Comparison of ENCODE assay signal across 1 fruit fly cellular context in genomic region chr3L:12136630-12137029, dm6.
TF ChIP-seq lines count a peak whose summit lies in the region.

TSS of gene CG5645 (minus strand) at chr3L:12136706.
TSS of gene Atg12 (plus strand) at chr3L:12136967.

TF ChIP-seq in whole organism, embryonic, 481 proteins besides CTCF, POLR2A, EP300 and RAD21 (continued from another document):
- TF ChIP-seq Hr51 (GFP tag; optimal IDR thresholded peaks at IDR 0.05; lab: Kevin White, UChicago), result peak in 1 of 2 experiments; percentile 39
- no peak for TF ChIP-seq Ssrp (tag; optimal IDR thresholded peaks at IDR 0.05; lab: Kevin White, UChicago)
- TF ChIP-seq luna (GFP tag; optimal IDR thresholded peaks at IDR 0.05; lab: Kevin White, UChicago), result no peak
- no peak for TF ChIP-seq CG11456 (GFP tag; IDR thresholded peaks at IDR 0.05; lab: Robert Waterston, UW)
- peak; percentile 51; the same call in 2 of the 3 replicates for TF ChIP-seq CG17361 (GFP tag; IDR thresholded peaks at IDR 0.05; lab: Robert Waterston, UW)
- TF ChIP-seq nerfin-2 (GFP tag; IDR thresholded peaks at IDR 0.05; lab: Robert Waterston, UW; ENCODE audit: partially characterized antibody), result peak; percentile 56; the same call in 1 of the 2 replicates
- no peak for TF ChIP-seq fru (optimal IDR thresholded peaks at IDR 0.05; lab: Kevin White, UChicago)
- TF ChIP-seq sc (optimal IDR thresholded peaks at IDR 0.05; lab: Kevin White, UChicago), result no peak
- TF ChIP-seq sc (GFP tag; optimal IDR thresholded peaks at IDR 0.05; lab: Kevin White, UChicago), result no peak
- no peak for TF ChIP-seq ash1 (GFP tag; optimal IDR thresholded peaks at IDR 0.05; lab: Kevin White, UChicago)
- peak; percentile 41 for TF ChIP-seq CG10654 (GFP tag; optimal IDR thresholded peaks at IDR 0.05; lab: Kevin White, UChicago)
- TF ChIP-seq CG11085 (GFP tag; IDR thresholded peaks at IDR 0.05; lab: Robert Waterston, UW), result no peak
- TF ChIP-seq dimm (GFP tag; IDR thresholded peaks at IDR 0.05; lab: Robert Waterston, UW), result no peak
- TF ChIP-seq TFAM (GFP tag; optimal IDR thresholded peaks at IDR 0.05; lab: Kevin White, UChicago), result no peak
- no peak for TF ChIP-seq Gsc (GFP tag; IDR thresholded peaks at IDR 0.05; lab: Robert Waterston, UW)
- TF ChIP-seq CG1792 (GFP tag; optimal IDR thresholded peaks at IDR 0.05; lab: Kevin White, UChicago), result no peak
- TF ChIP-seq CG10274 (GFP tag; optimal IDR thresholded peaks at IDR 0.05; lab: Kevin White, UChicago), result no peak
- TF ChIP-seq Hr78 (GFP tag; optimal IDR thresholded peaks at IDR 0.05; lab: Kevin White, UChicago), result no peak
- peak; percentile 65 for TF ChIP-seq CG2120 (GFP tag; optimal IDR thresholded peaks at IDR 0.05; lab: Kevin White, UChicago)
- no peak for TF ChIP-seq CG1529 (GFP tag; optimal IDR thresholded peaks at IDR 0.05; lab: Kevin White, UChicago)
- peak; percentile 77 for TF ChIP-seq Bgb (GFP tag; IDR thresholded peaks at IDR 0.05; lab: Robert Waterston, UW; ENCODE audit: partially characterized antibody)
- TF ChIP-seq esg (GFP tag; conservative IDR thresholded peaks at IDR 0.05; lab: Robert Waterston, UW), result 0 out of 2 replicates have a peak, but pooled peaks have one; percentile 19
- TF ChIP-seq Nf-YC (tag; optimal IDR thresholded peaks at IDR 0.05; lab: Kevin White, UChicago), result peak; percentile 59
- TF ChIP-seq slou (GFP tag; optimal IDR thresholded peaks at IDR 0.05; lab: Kevin White, UChicago), result peak; percentile 56
- peak; percentile 58 for TF ChIP-seq ind (GFP tag; optimal IDR thresholded peaks at IDR 0.05; lab: Kevin White, UChicago)
- TF ChIP-seq sima (GFP tag; optimal IDR thresholded peaks at IDR 0.05; lab: Kevin White, UChicago), result no peak
- peak; percentile 64 for TF ChIP-seq CG8388 (GFP tag; optimal IDR thresholded peaks at IDR 0.05; lab: Kevin White, UChicago)
- peak; percentile 59 for TF ChIP-seq phol (tag; optimal IDR thresholded peaks at IDR 0.05; lab: Kevin White, UChicago)
- TF ChIP-seq klu (GFP tag; IDR thresholded peaks at IDR 0.05; lab: Robert Waterston, UW), result no peak; the same call in 1 of the 2 replicates
- peak; percentile 54 for TF ChIP-seq B-H2 (GFP tag; optimal IDR thresholded peaks at IDR 0.05; lab: Kevin White, UChicago)
- peak; percentile 46 for TF ChIP-seq CG7987 (GFP tag; optimal IDR thresholded peaks at IDR 0.05; lab: Kevin White, UChicago)
- TF ChIP-seq CG33557 (GFP tag; optimal IDR thresholded peaks at IDR 0.05; lab: Kevin White, UChicago), result peak; percentile 7
- TF ChIP-seq shn (GFP tag; optimal IDR thresholded peaks at IDR 0.05; lab: Kevin White, UChicago), result no peak
- peak; percentile 21; the same call in 1 of the 2 replicates for TF ChIP-seq Nf-YA (GFP tag; IDR thresholded peaks at IDR 0.05; lab: Robert Waterston, UW)
- no peak for TF ChIP-seq CG9437 (GFP tag; optimal IDR thresholded peaks at IDR 0.05; lab: Kevin White, UChicago)
- no peak for TF ChIP-seq Lpt (GFP tag; optimal IDR thresholded peaks at IDR 0.05; lab: Kevin White, UChicago)
- TF ChIP-seq hb (GFP tag; IDR thresholded peaks at IDR 0.05; lab: Robert Waterston, UW; ENCODE audit: partially characterized antibody), result no peak
- peak; percentile 29 for TF ChIP-seq CoRest (tag; optimal IDR thresholded peaks at IDR 0.05; lab: Kevin White, UChicago)
- peak; percentile 61 for TF ChIP-seq CG8924 (tag; optimal IDR thresholded peaks at IDR 0.05; lab: Kevin White, UChicago)
- no peak for TF ChIP-seq CG10431 (GFP tag; optimal IDR thresholded peaks at IDR 0.05; lab: Kevin White, UChicago)
- peak; percentile 34 for TF ChIP-seq CG11504 (tag; optimal IDR thresholded peaks at IDR 0.05; lab: Kevin White, UChicago)
- peak; percentile 22 for TF ChIP-seq YL-1 (GFP tag; optimal IDR thresholded peaks at IDR 0.05; lab: Kevin White, UChicago)
- no peak for TF ChIP-seq bowl (GFP tag; IDR thresholded peaks at IDR 0.05; lab: Robert Waterston, UW)
- TF ChIP-seq CG12155 (GFP tag; optimal IDR thresholded peaks at IDR 0.05; lab: Kevin White, UChicago), result peak; percentile 41
- no peak for TF ChIP-seq sens-2 (GFP tag; IDR thresholded peaks at IDR 0.05; lab: Robert Waterston, UW)
- no peak for TF ChIP-seq so (GFP tag; IDR thresholded peaks at IDR 0.05; lab: Robert Waterston, UW)
- TF ChIP-seq seq (GFP tag; IDR thresholded peaks at IDR 0.05; lab: Robert Waterston, UW), result 0 out of 2 replicates have a peak, but pooled peaks have one; percentile 16
- peak; percentile 37 for TF ChIP-seq CG17385 (GFP tag; optimal IDR thresholded peaks at IDR 0.05; lab: Kevin White, UChicago)
- TF ChIP-seq nerfin-1 (tag; optimal IDR thresholded peaks at IDR 0.05; lab: Kevin White, UChicago), result peak; percentile 10
- TF ChIP-seq wek (GFP tag; optimal IDR thresholded peaks at IDR 0.05; lab: Kevin White, UChicago), result no peak
- no peak for TF ChIP-seq NC2β (GFP tag; optimal IDR thresholded peaks at IDR 0.05; lab: Kevin White, UChicago)
- TF ChIP-seq CG12104 (GFP tag; optimal IDR thresholded peaks at IDR 0.05; lab: Kevin White, UChicago), result peak; percentile 39
- no peak for TF ChIP-seq trh (GFP tag; optimal IDR thresholded peaks at IDR 0.05; lab: Kevin White, UChicago)
- TF ChIP-seq Neu2 (GFP tag; optimal IDR thresholded peaks at IDR 0.05; lab: Kevin White, UChicago; ENCODE audit: borderline replicate concordance), result no peak
- no peak for TF ChIP-seq CG13123 (GFP tag; optimal IDR thresholded peaks at IDR 0.05; lab: Kevin White, UChicago)
- TF ChIP-seq Hmr (GFP tag; optimal IDR thresholded peaks at IDR 0.05; lab: Kevin White, UChicago), result peak; percentile 44
- TF ChIP-seq CG15479 (GFP tag; optimal IDR thresholded peaks at IDR 0.05; lab: Kevin White, UChicago), result no peak
- TF ChIP-seq salm (tag; optimal IDR thresholded peaks at IDR 0.05; lab: Kevin White, UChicago), result no peak
- TF ChIP-seq Abd-B (GFP tag; optimal IDR thresholded peaks at IDR 0.05; lab: Kevin White, UChicago), result peak; percentile 70
- peak; percentile 21 for TF ChIP-seq nom (GFP tag; optimal IDR thresholded peaks at IDR 0.05; lab: Kevin White, UChicago)
- TF ChIP-seq CG4707 (GFP tag; optimal IDR thresholded peaks at IDR 0.05; lab: Kevin White, UChicago), result no peak
- no peak for TF ChIP-seq sr (GFP tag; IDR thresholded peaks at IDR 0.05; lab: Robert Waterston, UW)
- no peak for TF ChIP-seq CG11723 (GFP tag; optimal IDR thresholded peaks at IDR 0.05; lab: Kevin White, UChicago)
- TF ChIP-seq lmd (GFP tag; IDR thresholded peaks at IDR 0.05; lab: Robert Waterston, UW), result no peak; the same call in 1 of the 2 replicates
- TF ChIP-seq CG17186 (GFP tag; optimal IDR thresholded peaks at IDR 0.05; lab: Kevin White, UChicago), result peak; percentile 74
- no peak for TF ChIP-seq btn (GFP tag; optimal IDR thresholded peaks at IDR 0.05; lab: Kevin White, UChicago)
- TF ChIP-seq CG2202 (tag; optimal IDR thresholded peaks at IDR 0.05; lab: Kevin White, UChicago), result no peak
- no peak for TF ChIP-seq Dfd (GFP tag; optimal IDR thresholded peaks at IDR 0.05; lab: Kevin White, UChicago)
- peak; percentile 63 for TF ChIP-seq Sox102F (GFP tag; optimal IDR thresholded peaks at IDR 0.05; lab: Kevin White, UChicago)
- TF ChIP-seq CG3726 (GFP tag; IDR thresholded peaks at IDR 0.05; lab: Robert Waterston, UW), result no peak
- no peak for TF ChIP-seq ab (GFP tag; optimal IDR thresholded peaks at IDR 0.05; lab: Kevin White, UChicago)
- no peak for TF ChIP-seq chinmo (GFP tag; IDR thresholded peaks at IDR 0.05; lab: Robert Waterston, UW; ENCODE audit: partially characterized antibody)
- TF ChIP-seq Hmx (GFP tag; optimal IDR thresholded peaks at IDR 0.05; lab: Kevin White, UChicago), result peak; percentile 50
- no peak for TF ChIP-seq Poxn (GFP tag; IDR thresholded peaks at IDR 0.05; lab: Robert Waterston, UW)
- TF ChIP-seq Usf (GFP tag; optimal IDR thresholded peaks at IDR 0.05; lab: Kevin White, UChicago), result no peak
- peak; percentile 74; the same call in 1 of the 2 replicates for TF ChIP-seq CG32532 (GFP tag; IDR thresholded peaks at IDR 0.05; lab: Robert Waterston, UW)
- no peak for TF ChIP-seq CG10209 (GFP tag; optimal IDR thresholded peaks at IDR 0.05; lab: Kevin White, UChicago)
- peak; percentile 34; the same call in 1 of the 2 replicates for TF ChIP-seq CG6689 (GFP tag; IDR thresholded peaks at IDR 0.05; lab: Robert Waterston, UW)
- peak; percentile 49 for TF ChIP-seq CG4328 (GFP tag; optimal IDR thresholded peaks at IDR 0.05; lab: Kevin White, UChicago)
- peak; percentile 5 for TF ChIP-seq CG1602 (GFP tag; optimal IDR thresholded peaks at IDR 0.05; lab: Kevin White, UChicago)
- TF ChIP-seq CG3407 (GFP tag; optimal IDR thresholded peaks at IDR 0.05; lab: Kevin White, UChicago), result no peak
- TF ChIP-seq CG10543 (GFP tag; optimal IDR thresholded peaks at IDR 0.05; lab: Kevin White, UChicago), result peak; percentile 71
- TF ChIP-seq exex (tag; optimal IDR thresholded peaks at IDR 0.05; lab: Kevin White, UChicago), result peak; percentile 63
- no peak for TF ChIP-seq mam (GFP tag; optimal IDR thresholded peaks at IDR 0.05; lab: Kevin White, UChicago)
